Worm (Caenorhabditis elegans) whole organism, young adult: ENCODE data around the gene rocf-1.
A peak's percentile ranks its signal among the peaks of the same experiment; 100 is the strongest.

ENCODE experiments used
- B0035.1 ChIP-seq: sonication (generic microtip); optimal IDR thresholded peaks from 2 replicates; lab custom pipeline; 2016; ENCODE audit warnings: missing genetic modification characterization, mild to moderate bottlenecking, missing compliant biosample characterization, missing genotype, missing genetic modification reagents
- C06A6.2 ChIP-seq: fragments of 200-800 bp; sonication (Bioruptor generic); conservative IDR thresholded peaks from 2 replicates; pipeline ENCODE4 v1.3.6; 2022; ENCODE audit warnings: missing genetic modification characterization, missing compliant biosample characterization
- F23B12.7 ChIP-seq: sonication (generic microtip); optimal IDR thresholded peaks from 2 replicates; lab custom pipeline; 2017; ENCODE audit warnings: missing genetic modification characterization, mild to moderate bottlenecking, missing compliant biosample characterization, antibody characterized with exemption, moderate library complexity; ENCODE audit not compliant: insufficient read depth
- F33H1.4 ChIP-seq: fragments of 200-800 bp; sonication (Bioruptor generic); IDR thresholded peaks from 2 replicates; pipeline ENCODE4 v1.3.6; 2022; ENCODE audit warnings: missing genetic modification reagents, missing genetic modification characterization, missing compliant biosample characterization
- F39B2.1 ChIP-seq: fragments of 200-800 bp; sonication (Bioruptor generic); IDR thresholded peaks from 2 replicates; pipeline ENCODE4 v1.3.6; 2022; ENCODE audit warnings: missing genetic modification reagents, missing genetic modification characterization, missing compliant biosample characterization
- F49E8.2 ChIP-seq: sonication (generic microtip); optimal IDR thresholded peaks from 3 replicates; lab custom pipeline; 2017; ENCODE audit warnings: missing genetic modification characterization, mild to moderate bottlenecking, missing compliant biosample characterization, antibody characterized with exemption, moderate library complexity; ENCODE audit not compliant: insufficient read depth
- F52B5.7 ChIP-seq: sonication (generic microtip); optimal IDR thresholded peaks from 2 replicates; lab custom pipeline; 2016; ENCODE audit warnings: mild to moderate bottlenecking, missing genetic modification characterization, missing compliant biosample characterization
- F57C9.4 ChIP-seq: sonication (generic microtip); optimal IDR thresholded peaks from 2 replicates; lab custom pipeline; 2017; ENCODE audit warnings: mild to moderate bottlenecking, missing genetic modification characterization, missing compliant biosample characterization
- K11D2.4 ChIP-seq: fragments of 200-800 bp; sonication (Bioruptor generic); IDR thresholded peaks from 2 replicates; pipeline ENCODE4 v1.3.6; 2022; ENCODE audit warnings: missing genetic modification reagents, missing genetic modification characterization, missing compliant biosample characterization
- Y53F4B.3 ChIP-seq: fragments of 200-800 bp; sonication (Bioruptor generic); IDR thresholded peaks from 2 replicates; pipeline ENCODE4 v1.3.6; 2022; ENCODE audit warnings: missing genetic modification reagents, missing genetic modification characterization, missing compliant biosample characterization
- akir-1 ChIP-seq: fragments of 200-800 bp; sonication (Bioruptor generic); optimal IDR thresholded peaks from 2 replicates; lab custom pipeline; 2018; ENCODE audit warnings: mild to moderate bottlenecking, missing genetic modification characterization, moderate library complexity, missing compliant biosample characterization
- aptf-2 ChIP-seq: fragments of 200-800 bp; sonication (Bioruptor generic); conservative IDR thresholded peaks from 2 replicates; pipeline ENCODE4 v1.3.6; 2022; ENCODE audit warnings: missing genetic modification reagents, missing genetic modification characterization, missing compliant biosample characterization
- aptf-3 ChIP-seq: fragments of 200-800 bp; sonication (Bioruptor generic); IDR thresholded peaks from 2 replicates; pipeline ENCODE4 v1.3.6; 2022; ENCODE audit warnings: missing genetic modification characterization, missing compliant biosample characterization
- atf-7 ChIP-seq: sonication (generic microtip); optimal IDR thresholded peaks from 2 replicates; lab custom pipeline; 2017; ENCODE audit warnings: mild to moderate bottlenecking, missing genetic modification characterization, missing compliant biosample characterization
- attf-3 ChIP-seq: fragments of 200-800 bp; sonication (Bioruptor generic); conservative IDR thresholded peaks from 2 replicates; pipeline ENCODE4 v1.3.6; 2022; ENCODE audit warnings: missing genetic modification reagents, missing genetic modification characterization, missing compliant biosample characterization
- bed-2 ChIP-seq: fragments of 200-800 bp; sonication (Bioruptor generic); IDR thresholded peaks from 2 replicates; pipeline ENCODE4 v1.3.6; 2022; ENCODE audit warnings: missing genetic modification reagents, missing genetic modification characterization, missing compliant biosample characterization
- cebp-2 ChIP-seq: fragments of 200-800 bp; sonication (Bioruptor generic); IDR thresholded peaks from 2 replicates; pipeline ENCODE4 v1.3.6; 2022; ENCODE audit warnings: missing genetic modification characterization, missing compliant biosample characterization
- ceh-27 ChIP-seq: fragments of 200-800 bp; sonication (Bioruptor generic); optimal IDR thresholded peaks from 2 replicates; lab custom pipeline; 2018; ENCODE audit warnings: mild to moderate bottlenecking, missing genetic modification characterization, moderate library complexity, missing compliant biosample characterization
- ceh-40 ChIP-seq: fragments of 200-800 bp; sonication (Bioruptor generic); IDR thresholded peaks from 2 replicates; pipeline ENCODE4 v1.3.6; 2022; ENCODE audit warnings: missing genetic modification characterization, missing compliant biosample characterization
- ceh-58 ChIP-seq: fragments of 200-800 bp; sonication (Bioruptor generic); IDR thresholded peaks from 2 replicates; pipeline ENCODE4 v1.3.6; 2022; ENCODE audit warnings: missing genetic modification characterization, missing compliant biosample characterization
- chd-7 ChIP-seq: sonication (generic microtip); optimal IDR thresholded peaks from 2 replicates; lab custom pipeline; 2016; ENCODE audit warnings: mild to moderate bottlenecking, missing genetic modification characterization, moderate library complexity, missing compliant biosample characterization
- die-1 ChIP-seq: sonication (generic microtip); optimal IDR thresholded peaks from 2 replicates; lab custom pipeline; 2016; ENCODE audit warnings: missing genotype, mild to moderate bottlenecking, missing genetic modification characterization, missing compliant biosample characterization
- efl-1 ChIP-seq: fragments of 150-350 bp; optimal IDR thresholded peaks from 2 replicates; lab custom pipeline; 2014; ENCODE audit warnings: missing biosample characterization, missing genetic modification reagents, missing genetic modification characterization
- egl-18 ChIP-seq: fragments of 200-800 bp; sonication (Bioruptor generic); IDR thresholded peaks from 2 replicates; pipeline ENCODE4 v1.3.6; 2022; ENCODE audit warnings: missing genetic modification reagents, missing genetic modification characterization, missing compliant biosample characterization
- egrh-3 ChIP-seq: fragments of 200-800 bp; sonication (Bioruptor generic); IDR thresholded peaks from 2 replicates; pipeline ENCODE4 v1.3.6; 2022; ENCODE audit warnings: missing genetic modification reagents, missing genetic modification characterization, missing compliant biosample characterization
- fkh-3 ChIP-seq: sonication (generic microtip); optimal IDR thresholded peaks from 2 replicates; lab custom pipeline; 2016; ENCODE audit warnings: mild to moderate bottlenecking, missing genetic modification characterization, missing compliant biosample characterization
- hlh-26 ChIP-seq: fragments of 200-800 bp; sonication (Bioruptor generic); conservative IDR thresholded peaks from 2 replicates; pipeline ENCODE4 v1.3.6; 2022; ENCODE audit warnings: missing genetic modification reagents, missing genetic modification characterization, missing compliant biosample characterization
- let-526 ChIP-seq: fragments of 200-800 bp; sonication (Bioruptor generic); IDR thresholded peaks from 2 replicates; pipeline ENCODE4 v1.3.6; 2022; ENCODE audit warnings: missing genetic modification reagents, missing genetic modification characterization, missing compliant biosample characterization
- lin-26 ChIP-seq: fragments of 200-800 bp; sonication (Bioruptor generic); IDR thresholded peaks from 2 replicates; pipeline ENCODE4 v1.3.6; 2022; ENCODE audit warnings: missing genetic modification reagents, missing genetic modification characterization, missing compliant biosample characterization
- lin-35 ChIP-seq, 3 experiments: fragments of 150-350 bp in 2 of 3; sonication (generic microtip) in 1 of 3; optimal IDR thresholded peaks; 2 replicates each; lab custom pipeline; 2014 to 2018; ENCODE audit warnings: missing biosample characterization in 3 of 3, missing genetic modification characterization in 3 of 3, missing genetic modification reagents in 3 of 3
- lin-40 ChIP-seq: sonication (generic microtip); optimal IDR thresholded peaks from 2 replicates; lab custom pipeline; 2016; ENCODE audit warnings: missing genetic modification characterization, mild to moderate bottlenecking, missing compliant biosample characterization, missing genotype, missing genetic modification reagents
- lsy-27 ChIP-seq: sonication (generic microtip); optimal IDR thresholded peaks from 2 replicates; lab custom pipeline; 2017; ENCODE audit warnings: missing genetic modification characterization, mild to moderate bottlenecking, missing compliant biosample characterization, antibody characterized with exemption, missing genotype, borderline replicate concordance; ENCODE audit not compliant: insufficient read depth
- madf-8 ChIP-seq: fragments of 200-800 bp; sonication (Bioruptor generic); conservative IDR thresholded peaks from 2 replicates; pipeline ENCODE4 v1.3.6; 2022; ENCODE audit warnings: missing genetic modification reagents, missing genetic modification characterization, missing compliant biosample characterization
- mxl-1 ChIP-seq: sonication (generic microtip); optimal IDR thresholded peaks from 2 replicates; lab custom pipeline; 2016; ENCODE audit warnings: missing genetic modification characterization, missing compliant biosample characterization
- nfya-2 ChIP-seq: fragments of 200-800 bp; sonication (Bioruptor generic); IDR thresholded peaks from 2 replicates; pipeline ENCODE4 v1.3.6; 2022; ENCODE audit warnings: missing genetic modification reagents, missing genetic modification characterization, missing compliant biosample characterization
- nfyb-1 ChIP-seq: fragments of 200-800 bp; sonication (Bioruptor generic); IDR thresholded peaks from 2 replicates; pipeline ENCODE4 v1.3.6; 2022; ENCODE audit warnings: missing genetic modification reagents, missing genetic modification characterization, missing compliant biosample characterization
- nhr-179 ChIP-seq: sonication (generic microtip); optimal IDR thresholded peaks from 2 replicates; lab custom pipeline; 2016; ENCODE audit warnings: mild to moderate bottlenecking, missing genetic modification characterization, missing compliant biosample characterization
- nhr-27 ChIP-seq: fragments of 200-800 bp; sonication (Bioruptor generic); optimal IDR thresholded peaks from 2 replicates; lab custom pipeline; 2018; ENCODE audit warnings: mild to moderate bottlenecking, missing genetic modification characterization, moderate library complexity, missing compliant biosample characterization
- repo-1 ChIP-seq: sonication (generic microtip); optimal IDR thresholded peaks from 2 replicates; lab custom pipeline; 2017; ENCODE audit warnings: mild to moderate bottlenecking, missing genetic modification characterization, missing compliant biosample characterization
- sdz-38 ChIP-seq: sonication (generic microtip); optimal IDR thresholded peaks from 2 replicates; lab custom pipeline; 2016; ENCODE audit warnings: missing genotype, missing genetic modification characterization, missing compliant biosample characterization
- sea-2 ChIP-seq: fragments of 200-800 bp; sonication (Bioruptor generic); IDR thresholded peaks from 2 replicates; pipeline ENCODE4 v1.3.6; 2022; ENCODE audit warnings: missing genetic modification characterization, missing compliant biosample characterization
- snpc-3.4 ChIP-seq: sonication (generic microtip); optimal IDR thresholded peaks from 2 replicates; lab custom pipeline; 2017; ENCODE audit warnings: missing genetic modification characterization, mild to moderate bottlenecking, missing compliant biosample characterization, antibody characterized with exemption, moderate library complexity, missing genotype, missing genetic modification reagents
- tbp1 ChIP-seq: fragments of 200-800 bp; sonication (Bioruptor generic); optimal IDR thresholded peaks from 2 replicates; lab custom pipeline; 2018; ENCODE audit warnings: mild to moderate bottlenecking, missing genetic modification characterization, missing compliant biosample characterization
- unc-62 ChIP-seq: fragments of 150-350 bp; optimal IDR thresholded peaks from 2 replicates; lab custom pipeline; 2014; ENCODE audit warnings: missing biosample characterization, missing genetic modification reagents, missing genetic modification characterization
- zfh-2 ChIP-seq: fragments of 200-800 bp; sonication (Bioruptor generic); conservative IDR thresholded peaks from 2 replicates; pipeline ENCODE4 v1.3.6; 2022; ENCODE audit warnings: missing genetic modification reagents, missing genetic modification characterization, missing compliant biosample characterization
- ztf-3 ChIP-seq: fragments of 200-800 bp; sonication (Bioruptor generic); optimal IDR thresholded peaks from 2 replicates; lab custom pipeline; 2018; ENCODE audit warnings: mild to moderate bottlenecking, missing genetic modification characterization, missing compliant biosample characterization
- ztf-6 ChIP-seq: fragments of 200-800 bp; sonication (Bioruptor generic); IDR thresholded peaks from 2 replicates; pipeline ENCODE4 v1.3.6; 2022; ENCODE audit warnings: missing genetic modification reagents, missing genetic modification characterization, missing compliant biosample characterization

The rocf-1 gene

DNA sequence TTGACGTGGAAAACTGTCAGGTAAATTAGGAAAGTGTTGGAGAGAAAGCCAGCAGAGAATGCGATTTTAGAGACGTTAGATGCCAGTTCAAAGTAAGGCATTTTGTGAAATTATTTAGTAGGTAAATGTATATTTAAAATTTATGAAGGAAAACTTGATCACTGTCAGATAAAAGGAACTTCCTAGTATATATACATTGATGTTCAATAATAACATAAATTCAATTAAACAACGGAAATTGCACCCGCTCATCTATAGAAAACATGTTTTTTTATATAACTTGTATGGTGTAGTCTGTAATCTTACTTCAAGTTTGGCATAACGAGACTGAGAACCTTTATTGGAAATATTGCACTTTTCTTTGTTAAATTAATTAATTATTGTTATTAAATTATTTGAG lies 5.2 kb downstream of the rocf-1 start, which contains the start of gene str-71:
str-71 (minus strand) TSS at position 101 of the 400 bp plus-strand sequence.
- TF ChIP-seq sdz-38 (no peak), die-1 (tag; lab: Kevin White, UChicago) (no peak), egl-18 (GFP tag; lab: Robert Waterston, UW) (no peak), egrh-3 (GFP tag; lab: Robert Waterston, UW) (no peak), atf-7 (no peak), akir-1 (GFP tag; lab: Kevin White, UChicago) (no peak), ceh-27 (GFP tag; lab: Kevin White, UChicago) (no peak), tbp1 (GFP tag; lab: Kevin White, UChicago) (no peak), zfh-2 (no peak), B0035.1 (no peak), ceh-40 (GFP tag; lab: Robert Waterston, UW) (no peak), F39B2.1 (no peak)

DNA sequence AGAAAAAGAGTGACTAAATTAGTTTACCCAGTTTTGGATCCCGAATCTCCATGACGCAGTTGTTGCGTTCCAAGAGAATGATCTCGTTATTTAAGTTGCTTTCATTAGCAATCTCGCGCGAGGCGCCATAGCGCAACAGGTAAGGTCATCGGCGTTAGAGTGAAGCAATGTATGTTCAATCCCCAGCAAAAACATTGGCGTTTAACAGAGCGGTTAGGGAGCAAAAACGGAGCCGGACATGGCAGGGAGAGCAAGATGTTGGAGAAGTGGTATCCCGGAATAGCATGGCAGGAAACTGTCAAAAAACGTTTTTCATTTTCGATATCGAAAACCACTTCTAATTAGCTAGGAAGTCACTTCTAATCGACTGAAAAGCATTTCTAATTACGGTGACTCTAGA lies 10.0 kb downstream of the rocf-1 start:
- TF ChIP-seq efl-1 (GFP tag; lab: Kevin White, UChicago): no peak
- no peak for TF ChIP-seq akir-1 (GFP tag; lab: Kevin White, UChicago)
- no peak for TF ChIP-seq attf-3 (GFP tag; lab: Robert Waterston, UW)
- no peak; the same call in 1 of the 2 replicates for TF ChIP-seq ceh-58 (GFP tag; lab: Robert Waterston, UW)
- TF ChIP-seq zfh-2: no peak
- no peak for TF ChIP-seq chd-7 (tag; lab: Kevin White, UChicago)
- TF ChIP-seq nfyb-1: no peak
- no peak for TF ChIP-seq nhr-179 (tag; lab: Kevin White, UChicago)
- TF ChIP-seq cebp-2 (GFP tag; lab: Robert Waterston, UW): no peak
- TF ChIP-seq snpc-3.4 (tag; lab: Kevin White, UChicago): no peak
- no peak for TF ChIP-seq lin-35 (GFP tag; optimal IDR thresholded peaks at IDR 0.05; lab: Kevin White, UChicago)
- TF ChIP-seq unc-62: no peak
- TF ChIP-seq F52B5.7: peak; percentile 21
- TF ChIP-seq lsy-27 (tag; lab: Kevin White, UChicago): no peak
- TF ChIP-seq F23B12.7 (tag; lab: Kevin White, UChicago): no peak
- TF ChIP-seq lin-26 (GFP tag; lab: Robert Waterston, UW): peak; percentile 93
- TF ChIP-seq lin-40 (tag; lab: Kevin White, UChicago): no peak
- no peak for TF ChIP-seq hlh-26 (GFP tag; lab: Robert Waterston, UW)
- no peak for TF ChIP-seq madf-8 (GFP tag; lab: Robert Waterston, UW)
- TF ChIP-seq aptf-2: no peak
- no peak for TF ChIP-seq ceh-40 (GFP tag; lab: Robert Waterston, UW)
- TF ChIP-seq F49E8.2: no peak
- TF ChIP-seq ztf-6 (GFP tag; lab: Robert Waterston, UW): no peak
- TF ChIP-seq sea-2: no peak
- no peak for TF ChIP-seq B0035.1
- no peak for TF ChIP-seq bed-2 (GFP tag; lab: Robert Waterston, UW)
- TF ChIP-seq F57C9.4: no peak
- 0 out of 2 replicates have a peak, but pooled peaks have one; percentile 28 for TF ChIP-seq Y53F4B.3 (GFP tag; lab: Robert Waterston, UW)
- no peak for TF ChIP-seq let-526 (GFP tag; lab: Robert Waterston, UW)
- peak; percentile 30; the same call in 1 of the 2 replicates for TF ChIP-seq F33H1.4 (GFP tag; lab: Robert Waterston, UW)
- peak; percentile 48 for TF ChIP-seq die-1 (tag; lab: Kevin White, UChicago)
- no peak for TF ChIP-seq ztf-3 (GFP tag; lab: Kevin White, UChicago)
- no peak for TF ChIP-seq repo-1
- TF ChIP-seq tbp1 (GFP tag; lab: Kevin White, UChicago): peak; percentile 86
- no peak for TF ChIP-seq nfya-2 (GFP tag; lab: Robert Waterston, UW)
- no peak for TF ChIP-seq K11D2.4 (GFP tag; lab: Robert Waterston, UW)
- TF ChIP-seq mxl-1: peak; percentile 10
- TF ChIP-seq C06A6.2 (GFP tag; lab: Robert Waterston, UW): no peak
- TF ChIP-seq nhr-27 (tag; lab: Kevin White, UChicago): no peak
- TF ChIP-seq ceh-27 (GFP tag; lab: Kevin White, UChicago): no peak
- TF ChIP-seq fkh-3 (tag; lab: Kevin White, UChicago): peak; percentile 32
- TF ChIP-seq aptf-3 (GFP tag; lab: Robert Waterston, UW): 0 out of 2 replicates have a peak, but pooled peaks have one; percentile 26
